Worm (Caenorhabditis elegans) whole organism, L3 larva: ENCODE data around the gene ric-3.

Source experiments
- R02D3.7 ChIP-seq: fragments of 150-350 bp; optimal IDR thresholded peaks from 2 replicates; lab custom pipeline; 2014; ENCODE audit warnings: missing biosample characterization, missing genetic modification characterization
- ZK546.5 ChIP-seq: sonication (generic microtip); optimal IDR thresholded peaks from 2 replicates; lab custom pipeline; 2017; ENCODE audit warnings: missing biosample characterization, missing genetic modification characterization
- aly-2 ChIP-seq: fragments of 150-350 bp; optimal IDR thresholded peaks from 2 replicates; lab custom pipeline; 2014; ENCODE audit warnings: missing biosample characterization, missing genetic modification characterization
- ama-1 ChIP-seq: fragments of 150-350 bp; optimal IDR thresholded peaks from 2 replicates; lab custom pipeline; 2018
- ceh-16 ChIP-seq: sonication (generic microtip); optimal IDR thresholded peaks from 2 replicates; lab custom pipeline; 2017; ENCODE audit warnings: missing biosample characterization, missing genetic modification characterization
- ceh-28 ChIP-seq: fragments of 150-350 bp; optimal IDR thresholded peaks from 2 replicates; lab custom pipeline; 2014; ENCODE audit warnings: missing biosample characterization, missing genetic modification reagents, missing genetic modification characterization
- ceh-82 ChIP-seq: fragments of 150-350 bp; optimal IDR thresholded peaks from 2 replicates; lab custom pipeline; 2014; ENCODE audit warnings: missing biosample characterization, missing genetic modification characterization
- daf-12 ChIP-seq: fragments of 150-350 bp; optimal IDR thresholded peaks from 2 replicates; lab custom pipeline; 2014; ENCODE audit warnings: missing biosample characterization, missing genetic modification reagents, missing genetic modification characterization
- egl-5 ChIP-seq: fragments of 150-350 bp; optimal IDR thresholded peaks from 2 replicates; lab custom pipeline; 2017; ENCODE audit warnings: missing biosample characterization, missing genetic modification reagents, missing genetic modification characterization, inconsistent platforms
- elt-2 ChIP-seq: sonication (generic microtip); optimal IDR thresholded peaks from 2 replicates; lab custom pipeline; 2016; ENCODE audit warnings: missing genetic modification reagents, mild to moderate bottlenecking, missing genetic modification characterization, missing compliant biosample characterization
- eor-1 ChIP-seq, 2 experiments: fragments of 150-350 bp; optimal IDR thresholded peaks; 2 replicates each; lab custom pipeline; 2014 to 2018; ENCODE audit warnings: missing biosample characterization in 2 of 2, missing genetic modification characterization in 2 of 2
- fos-1 ChIP-seq: fragments of 150-350 bp; optimal IDR thresholded peaks from 2 replicates; lab custom pipeline; 2014; ENCODE audit warnings: missing biosample characterization, missing genetic modification characterization
- hmg-11 ChIP-seq: sonication (generic microtip); optimal IDR thresholded peaks from 2 replicates; lab custom pipeline; 2016; ENCODE audit warnings: missing genetic modification characterization, missing compliant biosample characterization
- lin-15B ChIP-seq: fragments of 150-350 bp; optimal IDR thresholded peaks from 2 replicates; lab custom pipeline; 2014; ENCODE audit warnings: missing biosample characterization, missing genetic modification characterization
- nfya-1 ChIP-seq: sonication (generic microtip); optimal IDR thresholded peaks from 2 replicates; lab custom pipeline; 2017; ENCODE audit warnings: missing genetic modification characterization, mild to moderate bottlenecking, missing compliant biosample characterization, antibody characterized with exemption, moderate library complexity; ENCODE audit not compliant: insufficient read depth
- nhr-12 ChIP-seq: fragments of 150-350 bp; optimal IDR thresholded peaks from 2 replicates; lab custom pipeline; 2014; ENCODE audit warnings: missing biosample characterization, missing genetic modification characterization
- nhr-23 ChIP-seq: fragments of 150-350 bp; optimal IDR thresholded peaks from 2 replicates; lab custom pipeline; 2014; ENCODE audit warnings: missing biosample characterization, missing genetic modification reagents, missing genetic modification characterization
- nhr-237 ChIP-seq: fragments of 150-350 bp; optimal IDR thresholded peaks from 2 replicates; lab custom pipeline; 2014; ENCODE audit warnings: missing biosample characterization, missing genetic modification characterization
- nhr-25 ChIP-seq: sonication (generic microtip); optimal IDR thresholded peaks from 2 replicates; lab custom pipeline; 2017; ENCODE audit warnings: missing biosample characterization, missing genetic modification characterization
- nhr-67 ChIP-seq: fragments of 150-350 bp; optimal IDR thresholded peaks from 2 replicates; lab custom pipeline; 2014; ENCODE audit warnings: missing biosample characterization, missing genetic modification characterization
- nhr-77 ChIP-seq: fragments of 150-350 bp; optimal IDR thresholded peaks from 2 replicates; lab custom pipeline; 2014; ENCODE audit warnings: missing biosample characterization, missing genetic modification characterization
- pha-4 ChIP-seq: fragments of 150-350 bp; optimal IDR thresholded peaks from 2 replicates; lab custom pipeline; 2014; ENCODE audit warnings: missing biosample characterization, missing genetic modification reagents, missing genetic modification characterization
- skn-1 ChIP-seq: fragments of 150-350 bp; optimal IDR thresholded peaks from 2 replicates; lab custom pipeline; 2014; ENCODE audit warnings: missing biosample characterization, missing genetic modification characterization
- tbx-2 ChIP-seq: sonication (generic microtip); optimal IDR thresholded peaks from 2 replicates; lab custom pipeline; 2016; ENCODE audit warnings: mild to moderate bottlenecking, missing genetic modification characterization, missing compliant biosample characterization
- unc-39 ChIP-seq: sonication (generic microtip); optimal IDR thresholded peaks from 4 replicates; lab custom pipeline; 2017; ENCODE audit warnings: missing biosample characterization, missing genetic modification characterization
- zag-1 ChIP-seq: fragments of 150-350 bp; optimal IDR thresholded peaks from 2 replicates; lab custom pipeline; 2014; ENCODE audit warnings: missing biosample characterization, missing genetic modification characterization

Gene ric-3

ce11 chrIV:7868607-7869006 is 50.6 kb downstream of the ric-3 start, which contains the start of gene flp-10:
TSS of gene flp-10 (plus strand) at chrIV:7868907.
- TF ChIP-seq hmg-11 = no peak
- TF ChIP-seq fos-1 = no peak
- TF ChIP-seq ceh-28 (tag; lab: Kevin White, UChicago) = no peak
- no peak for TF ChIP-seq aly-2
- no peak for TF ChIP-seq skn-1
- TF ChIP-seq tbx-2 (tag; lab: Kevin White, UChicago) = no peak
- no peak for TF ChIP-seq elt-2 (tag; lab: Kevin White, UChicago)
- no peak for TF ChIP-seq egl-5 (tag; lab: Kevin White, UChicago)
- TF ChIP-seq nhr-237 (tag; lab: Kevin White, UChicago) = no peak
- no peak for TF ChIP-seq ceh-82 (tag; lab: Kevin White, UChicago)
- no peak for TF ChIP-seq zag-1 (tag; lab: Kevin White, UChicago)
- no peak for TF ChIP-seq pha-4
- no peak for TF ChIP-seq eor-1 (tag; optimal IDR thresholded peaks at IDR 0.05; lab: Kevin White, UChicago)
- TF ChIP-seq nhr-12 (tag; lab: Kevin White, UChicago) = no peak
- no peak for TF ChIP-seq nfya-1 (tag; lab: Kevin White, UChicago)

DNA sequence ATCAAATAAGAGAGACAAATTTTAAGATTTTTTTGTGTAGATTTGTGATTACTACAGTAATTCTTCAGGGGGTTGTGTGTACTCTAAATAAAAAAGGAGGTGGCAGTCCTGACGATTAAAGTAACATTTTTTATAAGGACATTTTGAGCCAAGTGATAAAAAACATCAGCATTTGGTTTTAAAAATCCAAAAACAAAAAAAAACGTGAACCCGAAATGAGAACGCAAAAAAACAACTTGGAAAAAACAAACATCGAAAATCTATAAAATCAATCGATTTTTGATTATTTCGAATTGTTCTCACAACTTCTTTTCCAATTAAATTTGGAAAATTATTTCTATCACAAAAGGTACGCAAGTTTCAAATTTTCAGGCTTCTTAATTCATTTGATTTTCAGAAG is 52.4 kb downstream of the ric-3 start, which contains the start of gene T06C10.3:
TSS of gene T06C10.3 (plus strand) at position 301 of the 400 bp plus-strand sequence.
- TF ChIP-seq nhr-12 (tag; lab: Kevin White, UChicago) (no peak), ceh-16 (no peak), eor-1 (tag; optimal IDR thresholded peaks at IDR 0.05; lab: Kevin White, UChicago) (no peak), lin-15B (no peak), nhr-67 (tag; lab: Kevin White, UChicago) (no peak), nhr-25 (no peak), R02D3.7 (tag; lab: Kevin White, UChicago) (no peak), fos-1 (no peak), unc-39 (tag; lab: Kevin White, UChicago) (no peak), ama-1 (lab: Kevin White, UChicago) (no peak), ZK546.5 (no peak), nhr-237 (tag; lab: Kevin White, UChicago) (no peak), nhr-23 (no peak), pha-4 (no peak), nhr-77 (tag; lab: Kevin White, UChicago) (no peak), daf-12 (no peak)
